Worm (Caenorhabditis elegans) whole organism, L2 larva: Measurements from ENCODE around the gene ceh-28.

Experiments used
- C34F6.9 ChIP-seq: fragments of 150-350 bp; optimal IDR thresholded peaks from 2 replicates; lab custom pipeline; 2014; ENCODE audit warnings: missing biosample characterization, missing genetic modification characterization
- F13H6.1 ChIP-seq: sonication (generic microtip); optimal IDR thresholded peaks from 2 replicates; lab custom pipeline; 2016; ENCODE audit warnings: missing genetic modification characterization, missing compliant biosample characterization
- R02D3.7 ChIP-seq: fragments of 150-350 bp; optimal IDR thresholded peaks from 2 replicates; lab custom pipeline; 2014; ENCODE audit warnings: missing biosample characterization, missing genetic modification characterization
- Y55F3AM.14 ChIP-seq: fragments of 200-800 bp; sonication (Bioruptor generic); optimal IDR thresholded peaks from 2 replicates; lab custom pipeline; 2018; ENCODE audit warnings: mild to moderate bottlenecking, missing genetic modification characterization, missing compliant biosample characterization
- ZK546.5 ChIP-seq: sonication (generic microtip); optimal IDR thresholded peaks from 2 replicates; lab custom pipeline; 2017; ENCODE audit warnings: missing biosample characterization, missing genetic modification characterization
- alr-1 ChIP-seq: fragments of 150-350 bp; optimal IDR thresholded peaks from 2 replicates; lab custom pipeline; 2014; ENCODE audit warnings: missing biosample characterization, missing genetic modification characterization
- aly-2 ChIP-seq: fragments of 150-350 bp; optimal IDR thresholded peaks from 2 replicates; lab custom pipeline; 2014; ENCODE audit warnings: missing biosample characterization, missing genetic modification characterization
- ama-1 ChIP-seq: fragments of 150-350 bp; optimal IDR thresholded peaks from 2 replicates; lab custom pipeline; 2018; ENCODE audit warnings: inconsistent platforms
- blmp-1 ChIP-seq: sonication (generic microtip); optimal IDR thresholded peaks from 2 replicates; lab custom pipeline; 2017; ENCODE audit warnings: missing genetic modification characterization, mild to moderate bottlenecking, missing compliant biosample characterization, antibody characterized with exemption, moderate library complexity; ENCODE audit not compliant: insufficient read depth
- ceh-16 ChIP-seq: fragments of 150-350 bp; optimal IDR thresholded peaks from 2 replicates; lab custom pipeline; 2014; ENCODE audit warnings: missing biosample characterization, missing genetic modification characterization
- ceh-82 ChIP-seq: fragments of 150-350 bp; optimal IDR thresholded peaks from 2 replicates; lab custom pipeline; 2014; ENCODE audit warnings: missing biosample characterization, missing genetic modification characterization
- crh-2 ChIP-seq: sonication (generic microtip); optimal IDR thresholded peaks from 2 replicates; lab custom pipeline; 2017; ENCODE audit warnings: missing biosample characterization, missing genetic modification characterization
- dmd-4 ChIP-seq: sonication (generic microtip); optimal IDR thresholded peaks from 2 replicates; lab custom pipeline; 2017; ENCODE audit warnings: missing biosample characterization, missing genetic modification characterization
- egl-27 ChIP-seq: sonication (generic microtip); optimal IDR thresholded peaks from 3 replicates; lab custom pipeline; 2017; ENCODE audit warnings: missing biosample characterization, missing genetic modification reagents, missing genetic modification characterization
- elt-1 ChIP-seq: fragments of 150-350 bp; optimal IDR thresholded peaks from 2 replicates; lab custom pipeline; 2014; ENCODE audit warnings: missing biosample characterization, missing genetic modification characterization
- fos-1 ChIP-seq: fragments of 150-350 bp; optimal IDR thresholded peaks from 2 replicates; lab custom pipeline; 2014; ENCODE audit warnings: missing biosample characterization, missing genetic modification characterization
- gmeb-1 ChIP-seq: fragments of 150-350 bp; optimal IDR thresholded peaks from 2 replicates; lab custom pipeline; 2014; ENCODE audit warnings: missing biosample characterization, missing genetic modification characterization
- lin-13 ChIP-seq: fragments of 150-350 bp; optimal IDR thresholded peaks from 2 replicates; lab custom pipeline; 2014; ENCODE audit warnings: missing biosample characterization, missing genetic modification reagents, missing genetic modification characterization
- lin-39 ChIP-seq: fragments of 150-350 bp; optimal IDR thresholded peaks from 2 replicates; lab custom pipeline; 2014; ENCODE audit warnings: missing biosample characterization, missing genetic modification reagents, missing genetic modification characterization
- lsy-2 ChIP-seq, 2 experiments: fragments of 150-350 bp in 1 of 2; sonication (generic microtip) in 1 of 2; optimal IDR thresholded peaks; 2 replicates each; lab custom pipeline; 2014 to 2017; ENCODE audit warnings: missing biosample characterization in 2 of 2, missing genetic modification characterization in 2 of 2
- mab-5 ChIP-seq: fragments of 150-350 bp; optimal IDR thresholded peaks from 2 replicates; lab custom pipeline; 2014; ENCODE audit warnings: missing biosample characterization, missing genetic modification characterization
- mbf-1 ChIP-seq: sonication (generic microtip); optimal IDR thresholded peaks from 2 replicates; lab custom pipeline; 2017; ENCODE audit warnings: missing biosample characterization, missing genetic modification characterization
- nhr-10 ChIP-seq: sonication (generic microtip); optimal IDR thresholded peaks from 2 replicates; lab custom pipeline; 2017; ENCODE audit warnings: missing biosample characterization, missing genetic modification characterization
- nhr-12 ChIP-seq: fragments of 150-350 bp; optimal IDR thresholded peaks from 2 replicates; lab custom pipeline; 2014; ENCODE audit warnings: missing biosample characterization, missing genetic modification characterization
- nhr-129 ChIP-seq: fragments of 150-350 bp; optimal IDR thresholded peaks from 2 replicates; lab custom pipeline; 2014; ENCODE audit warnings: missing biosample characterization, missing genetic modification characterization
- nhr-23 ChIP-seq: fragments of 150-350 bp; optimal IDR thresholded peaks from 2 replicates; lab custom pipeline; 2014; ENCODE audit warnings: missing biosample characterization, missing genetic modification reagents, missing genetic modification characterization
- nhr-237 ChIP-seq: fragments of 150-350 bp; optimal IDR thresholded peaks from 2 replicates; lab custom pipeline; 2014; ENCODE audit warnings: missing biosample characterization, missing genetic modification characterization
- nhr-25 ChIP-seq: fragments of 150-350 bp; sonication (generic microtip); optimal IDR thresholded peaks from 3 replicates; lab custom pipeline; 2014; ENCODE audit warnings: missing biosample characterization, missing genetic modification characterization
- nhr-6 ChIP-seq: fragments of 150-350 bp; optimal IDR thresholded peaks from 2 replicates; lab custom pipeline; 2014; ENCODE audit warnings: missing biosample characterization, missing genetic modification characterization
- nhr-77 ChIP-seq: fragments of 150-350 bp; optimal IDR thresholded peaks from 2 replicates; lab custom pipeline; 2014; ENCODE audit warnings: missing biosample characterization, missing genetic modification characterization
- peb-1 ChIP-seq: fragments of 150-350 bp; optimal IDR thresholded peaks from 2 replicates; lab custom pipeline; 2014; ENCODE audit warnings: missing biosample characterization, missing genetic modification characterization
- sem-4 ChIP-seq: fragments of 150-350 bp; optimal IDR thresholded peaks from 2 replicates; lab custom pipeline; 2014; ENCODE audit warnings: missing biosample characterization, missing genetic modification reagents, missing genetic modification characterization
- skn-1 ChIP-seq: sonication (generic microtip); optimal IDR thresholded peaks from 2 replicates; lab custom pipeline; 2017; ENCODE audit warnings: missing biosample characterization, missing genetic modification characterization
- sma-3 ChIP-seq: sonication (generic microtip); optimal IDR thresholded peaks from 2 replicates; lab custom pipeline; 2016; ENCODE audit warnings: missing genetic modification reagents, missing genetic modification characterization, missing compliant biosample characterization
- sma-9 ChIP-seq, 2 experiments: fragments of 150-350 bp in 1 of 2; sonication (generic microtip) in 1 of 2; optimal IDR thresholded peaks; 2 replicates each; lab custom pipeline; 2014 to 2016; ENCODE audit warnings: missing genetic modification characterization in 2 of 2, mild to moderate bottlenecking in 1 of 2, missing biosample characterization in 1 of 2, missing compliant biosample characterization in 1 of 2, missing genetic modification reagents in 1 of 2, moderate library complexity in 1 of 2
- unc-39 ChIP-seq: fragments of 150-350 bp; optimal IDR thresholded peaks from 2 replicates; lab custom pipeline; 2014; ENCODE audit warnings: missing biosample characterization, missing genetic modification characterization
- unc-62 ChIP-seq: fragments of 150-350 bp; optimal IDR thresholded peaks from 2 replicates; lab custom pipeline; 2014; ENCODE audit warnings: missing biosample characterization, missing genetic modification reagents, missing genetic modification characterization
- zag-1 ChIP-seq: fragments of 150-350 bp; optimal IDR thresholded peaks from 2 replicates; lab custom pipeline; 2014; ENCODE audit warnings: missing biosample characterization, missing genetic modification characterization
- ztf-1 ChIP-seq: fragments of 200-800 bp; sonication (Bioruptor generic); conservative IDR thresholded peaks from 2 replicates; pipeline ENCODE4 v1.3.6; 2022; ENCODE audit warnings: missing genetic modification characterization, missing compliant biosample characterization
- ztf-11 ChIP-seq: sonication (generic microtip); optimal IDR thresholded peaks from 2 replicates; lab custom pipeline; 2017; ENCODE audit warnings: missing biosample characterization, missing genetic modification characterization
- ztf-4 ChIP-seq: fragments of 150-350 bp; optimal IDR thresholded peaks from 2 replicates; lab custom pipeline; 2014; ENCODE audit warnings: missing biosample characterization, missing genetic modification characterization

Gene ceh-28

ce11 chrX:13104966-13105365 lies 30.5 kb downstream of the ceh-28 start, which contains the start of gene F17H10.1 (continued):
- TF ChIP-seq peb-1, result no peak

ce11 chrX:13106177-13106761 lies 31.8 kb downstream of the ceh-28 start:
- TF ChIP-seq nhr-237 (no peak), sem-4 (tag; lab: Kevin White, UChicago) (no peak), lin-13 (no peak), unc-39 (no peak), nhr-25 (tag; lab: Kevin White, UChicago) (no peak), ama-1 (lab: Kevin White, UChicago) (no peak), ztf-11 (no peak), ztf-4 (tag; lab: Kevin White, UChicago) (no peak), ceh-16 (tag; lab: Kevin White, UChicago) (no peak), nhr-129 (tag; lab: Kevin White, UChicago) (peak; percentile 69), elt-1 (tag; lab: Kevin White, UChicago) (no peak), lin-39 (tag; lab: Kevin White, UChicago) (no peak), unc-62 (no peak), crh-2 (tag; lab: Kevin White, UChicago) (peak; percentile 12), skn-1 (tag; lab: Kevin White, UChicago) (no peak), alr-1 (tag; lab: Kevin White, UChicago) (no peak), C34F6.9 (no peak), dmd-4 (tag; lab: Kevin White, UChicago) (no peak), ZK546.5 (tag; lab: Kevin White, UChicago) (no peak), nhr-77 (tag; lab: Kevin White, UChicago) (no peak), nhr-10 (tag; lab: Kevin White, UChicago) (no peak), R02D3.7 (tag; lab: Kevin White, UChicago) (no peak), fos-1 (tag; lab: Kevin White, UChicago) (peak; percentile 25), ztf-1 (GFP tag; lab: Robert Waterston, UW) (no peak), zag-1 (tag; lab: Kevin White, UChicago) (no peak), gmeb-1 (tag; lab: Kevin White, UChicago) (no peak), nhr-12 (no peak), nhr-23 (tag; lab: Kevin White, UChicago) (no peak), lsy-2 (tag; optimal IDR thresholded peaks at IDR 0.05; lab: Kevin White, UChicago) (peak in 1 of 2 experiments; percentile 43), ceh-82 (tag; lab: Kevin White, UChicago) (no peak), aly-2 (tag; lab: Kevin White, UChicago) (no peak), peb-1 (no peak), F13H6.1 (tag; lab: Kevin White, UChicago) (no peak), egl-27 (tag; lab: Kevin White, UChicago) (no peak), blmp-1 (no peak), Y55F3AM.14 (GFP tag; lab: Kevin White, UChicago) (no peak), sma-9 (GFP tag; optimal IDR thresholded peaks at IDR 0.05; lab: Kevin White, UChicago) (peak; percentile 7), sma-9 (tag; optimal IDR thresholded peaks at IDR 0.05; lab: Kevin White, UChicago) (no peak)

ce11 chrX:13108664-13109063 lies 34.2 kb downstream of the ceh-28 start:
- peak; percentile 38 for TF ChIP-seq crh-2 (tag; lab: Kevin White, UChicago)
- TF ChIP-seq ztf-4 (tag; lab: Kevin White, UChicago), result peak; percentile 47
- TF ChIP-seq ama-1 (lab: Kevin White, UChicago), result peak; percentile 36
- no peak for TF ChIP-seq skn-1 (tag; lab: Kevin White, UChicago)
- no peak for TF ChIP-seq Y55F3AM.14 (GFP tag; lab: Kevin White, UChicago)

ce11 chrX:13110004-13110403 lies 35.5 kb downstream of the ceh-28 start:
- TF ChIP-seq mab-5 (tag; lab: Kevin White, UChicago) (no peak), blmp-1 (no peak), mbf-1 (tag; lab: Kevin White, UChicago) (no peak), sma-3 (GFP tag; lab: Kevin White, UChicago) (no peak), dmd-4 (tag; lab: Kevin White, UChicago) (no peak), crh-2 (tag; lab: Kevin White, UChicago) (no peak), gmeb-1 (tag; lab: Kevin White, UChicago) (no peak), nhr-10 (tag; lab: Kevin White, UChicago) (no peak), lin-13 (no peak), aly-2 (tag; lab: Kevin White, UChicago) (no peak), nhr-6 (tag; lab: Kevin White, UChicago) (no peak), lin-39 (tag; lab: Kevin White, UChicago) (no peak), sem-4 (tag; lab: Kevin White, UChicago) (no peak), unc-62 (no peak), R02D3.7 (tag; lab: Kevin White, UChicago) (no peak), nhr-12 (no peak), Y55F3AM.14 (GFP tag; lab: Kevin White, UChicago) (no peak)
